Fruit fly (Drosophila melanogaster) whole organism, pupa: ENCODE measurements around the gene REG.

Source experiments
- CG10348 ChIP-seq: fragments of 200-800 bp; sonication (Bioruptor generic); IDR thresholded peaks from 2 replicates; pipeline ENCODE4 v1.3.6; 2022; ENCODE audit warnings: missing biosample characterization, missing genetic modification characterization
- CG15710 ChIP-seq: fragments of 200-800 bp; sonication (Bioruptor generic); optimal IDR thresholded peaks from 2 replicates; lab custom pipeline; 2018; ENCODE audit warnings: missing biosample characterization, mild to moderate bottlenecking, missing genetic modification characterization, moderate library complexity
- CG32121 ChIP-seq: fragments of 200-800 bp; sonication (Bioruptor generic); IDR thresholded peaks from 2 replicates; pipeline ENCODE4 v1.3.6; 2022; ENCODE audit warnings: missing biosample characterization, missing genetic modification characterization
- CG9948 ChIP-seq: fragments of 200-800 bp; sonication (Bioruptor generic); optimal IDR thresholded peaks from 2 replicates; lab custom pipeline; 2018; ENCODE audit warnings: missing biosample characterization, mild to moderate bottlenecking, missing genetic modification characterization, moderate library complexity
- EcR ChIP-seq: fragments of 200-800 bp; sonication (Bioruptor generic); optimal IDR thresholded peaks from 3 replicates; lab custom pipeline; 2019; ENCODE audit warnings: missing biosample characterization, missing genetic modification characterization, mild to moderate bottlenecking, moderate library complexity, missing genetic modification reagents
- Pif1A ChIP-seq: fragments of 200-800 bp; sonication (Bioruptor generic); optimal IDR thresholded peaks from 3 replicates; lab custom pipeline; 2016; ENCODE audit warnings: missing biosample characterization, missing genetic modification characterization
- Snoo ChIP-seq: fragments of 200-800 bp; sonication (Bioruptor generic); optimal IDR thresholded peaks from 3 replicates; lab custom pipeline; 2017; ENCODE audit warnings: missing biosample characterization, mild to moderate bottlenecking, missing genetic modification characterization, inconsistent platforms
- fd96Ca ChIP-seq: fragments of 200-800 bp; sonication (Bioruptor generic); IDR thresholded peaks from 3 replicates; pipeline ENCODE4 v1.3.6; 2022; ENCODE audit warnings: missing biosample characterization, missing genetic modification characterization
- gl ChIP-seq: fragments of 200-800 bp; sonication (Bioruptor generic); optimal IDR thresholded peaks from 2 replicates; lab custom pipeline; 2018; ENCODE audit warnings: missing biosample characterization, mild to moderate bottlenecking, missing genetic modification characterization

DNA sequence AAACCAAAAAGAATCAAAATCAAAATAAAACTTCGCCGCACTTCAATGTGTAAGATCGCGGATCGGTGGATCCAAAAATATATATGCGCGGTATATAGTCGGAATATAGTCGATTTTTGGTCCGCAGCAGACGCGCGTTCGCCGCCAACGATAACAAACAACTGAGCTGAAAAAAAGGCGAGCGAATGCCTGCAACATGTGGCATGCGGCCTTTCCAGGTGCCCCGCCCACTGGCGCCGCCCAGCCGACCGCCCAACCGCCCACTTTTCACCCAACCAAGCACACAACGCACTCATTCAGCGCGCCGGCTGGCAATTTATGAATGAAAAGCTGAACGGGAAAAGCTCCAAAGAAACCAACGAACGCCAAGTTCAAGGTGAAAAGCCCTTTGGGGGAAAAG is 23.1 kb upstream of the REG start, which contains the start of gene Lgr4:
- no peak for TF ChIP-seq Snoo (tag; lab: Kevin White, UChicago)
- no peak for TF ChIP-seq gl (tag; lab: Kevin White, UChicago)
- no peak for TF ChIP-seq CG15710 (tag; lab: Kevin White, UChicago)
- no peak for TF ChIP-seq CG10348 (GFP tag; lab: Robert Waterston, UW)
- TF ChIP-seq EcR (GFP tag; lab: Kevin White, UChicago), result no peak
- TF ChIP-seq fd96Ca (GFP tag; lab: Robert Waterston, UW), result no peak
- no peak for TF ChIP-seq Pif1A (GFP tag; lab: Kevin White, UChicago)
- no peak for TF ChIP-seq CG9948 (tag; lab: Kevin White, UChicago)
- peak; percentile 17; the same call in 1 of the 2 replicates for TF ChIP-seq CG32121
